Fruit fly (Drosophila melanogaster) whole organism, embryonic: ENCODE results near the gene CG6051.

ENCODE experiments used
- Bteb2 ChIP-seq: fragments of 200-800 bp; sonication (Bioruptor generic); optimal IDR thresholded peaks from 2 replicates; lab custom pipeline; 2016; ENCODE audit warnings: missing biosample characterization, missing genetic modification characterization
- CG14965 ChIP-seq: fragments of 200-800 bp; sonication (Bioruptor generic); optimal IDR thresholded peaks from 2 replicates; lab custom pipeline; 2016; ENCODE audit warnings: missing biosample characterization, missing genetic modification characterization, borderline replicate concordance
- CG17612 ChIP-seq: fragments of 200-800 bp; sonication (Bioruptor generic); IDR thresholded peaks from 2 replicates; pipeline ENCODE4 v1.3.6; 2022; ENCODE audit warnings: missing biosample characterization, missing genetic modification characterization
- Mad ChIP-seq: fragments of 200-800 bp; sonication (Bioruptor generic); optimal IDR thresholded peaks from 2 replicates; lab custom pipeline; 2016; ENCODE audit warnings: missing biosample characterization, missing genetic modification characterization
- Xbp1 ChIP-seq: fragments of 200-800 bp; sonication (Bioruptor generic); optimal IDR thresholded peaks from 3 replicates; lab custom pipeline; 2016; ENCODE audit warnings: missing biosample characterization, mild to moderate bottlenecking, missing genetic modification characterization
- cas ChIP-seq: fragments of 200-800 bp; sonication (Bioruptor generic); IDR thresholded peaks from 2 replicates; pipeline ENCODE4 v1.3.6; 2022; ENCODE audit warnings: missing biosample characterization, missing genetic modification characterization
- dan ChIP-seq: fragments of 200-800 bp; sonication (Bioruptor generic); IDR thresholded peaks from 2 replicates; pipeline ENCODE4 v1.3.6; 2022; ENCODE audit warnings: missing biosample characterization, missing genetic modification characterization
- trem ChIP-seq: fragments of 200-800 bp; optimal IDR thresholded peaks from 3 replicates; lab custom pipeline; 2019; ENCODE audit warnings: missing biosample characterization, mild to moderate bottlenecking, missing genetic modification characterization, moderate library complexity

- TF ChIP-seq cas (GFP tag; lab: Robert Waterston, UW) (no peak), CG17612 (GFP tag; lab: Robert Waterston, UW) (no peak), trem (no peak), Mad (GFP tag; lab: Kevin White, UChicago) (no peak), Bteb2 (GFP tag; lab: Kevin White, UChicago) (no peak), dan (no peak), Xbp1 (GFP tag; lab: Kevin White, UChicago) (no peak), CG14965 (GFP tag; lab: Kevin White, UChicago) (no peak)
These were observed 789 bp downstream of the CG6051 start for dm6 chr3R:27149884-27150676.
